Fruit fly (Drosophila melanogaster) whole organism, embryonic: ENCODE measurements around the gene Rilpl.

Experiments used
- Adf1 ChIP-seq: fragments of 200-800 bp; sonication (Bioruptor generic); IDR thresholded peaks from 2 replicates; pipeline ENCODE4 v1.3.6; 2022; ENCODE audit warnings: missing biosample characterization, missing genetic modification characterization
- B-H1 ChIP-seq: fragments of 200-800 bp; sonication (Bioruptor generic); IDR thresholded peaks from 3 replicates; pipeline ENCODE4 v1.3.6; 2022; ENCODE audit warnings: missing biosample characterization, missing genetic modification characterization
- Bgb ChIP-seq: fragments of 200-800 bp; sonication (Bioruptor generic); IDR thresholded peaks from 2 replicates; pipeline ENCODE4 v1.3.6; 2022; ENCODE audit warnings: missing biosample characterization, missing genetic modification characterization; ENCODE audit not compliant: partially characterized antibody
- CG10267 ChIP-seq: fragments of 200-800 bp; sonication (Bioruptor generic); optimal IDR thresholded peaks from 2 replicates; lab custom pipeline; 2018; ENCODE audit warnings: missing biosample characterization, mild to moderate bottlenecking, missing genetic modification characterization, moderate library complexity
- CG10366 ChIP-seq: fragments of 200-800 bp; sonication (Bioruptor generic); IDR thresholded peaks from 2 replicates; pipeline ENCODE4 v1.3.6; 2022; ENCODE audit warnings: missing biosample characterization, missing genetic modification characterization
- CG12071 ChIP-seq: fragments of 200-800 bp; sonication (Bioruptor generic); optimal IDR thresholded peaks from 3 replicates; lab custom pipeline; 2018; ENCODE audit warnings: missing biosample characterization, mild to moderate bottlenecking, missing genetic modification characterization
- CG13894 ChIP-seq: fragments of 200-800 bp; sonication (Bioruptor generic); optimal IDR thresholded peaks from 3 replicates; lab custom pipeline; 2018; ENCODE audit warnings: missing biosample characterization, mild to moderate bottlenecking, missing genetic modification characterization, moderate library complexity
- CG15479 ChIP-seq: fragments of 200-800 bp; sonication (Bioruptor generic); optimal IDR thresholded peaks from 3 replicates; lab custom pipeline; 2019; ENCODE audit warnings: missing biosample characterization, mild to moderate bottlenecking, missing genetic modification characterization, moderate library complexity
- CG15514 ChIP-seq: fragments of 200-800 bp; sonication (Bioruptor generic); optimal IDR thresholded peaks from 3 replicates; lab custom pipeline; 2017; ENCODE audit warnings: missing biosample characterization, missing genetic modification characterization, mild to moderate bottlenecking, moderate library complexity, missing genetic modification reagents
- CG17612 ChIP-seq: fragments of 200-800 bp; sonication (Bioruptor generic); IDR thresholded peaks from 2 replicates; pipeline ENCODE4 v1.3.6; 2022; ENCODE audit warnings: missing biosample characterization, missing genetic modification characterization
- CG1832 ChIP-seq: fragments of 200-800 bp; sonication (Bioruptor generic); optimal IDR thresholded peaks from 2 replicates; lab custom pipeline; 2017; ENCODE audit warnings: missing biosample characterization, mild to moderate bottlenecking, missing genetic modification characterization, inconsistent platforms
- CG3407 ChIP-seq: fragments of 200-800 bp; sonication (Bioruptor generic); optimal IDR thresholded peaks from 2 replicates; lab custom pipeline; 2018; ENCODE audit warnings: missing biosample characterization, mild to moderate bottlenecking, missing genetic modification characterization
- CG4424 ChIP-seq: fragments of 200-800 bp; sonication (Bioruptor generic); optimal IDR thresholded peaks from 3 replicates; lab custom pipeline; 2016; ENCODE audit warnings: missing biosample characterization, missing genetic modification characterization
- CG4730 ChIP-seq: fragments of 200-800 bp; sonication (Bioruptor generic); IDR thresholded peaks from 2 replicates; pipeline ENCODE4 v1.3.6; 2022; ENCODE audit warnings: missing biosample characterization, missing genetic modification characterization
- CG6175 ChIP-seq: fragments of 200-800 bp; sonication (Bioruptor generic); IDR thresholded peaks from 3 replicates; pipeline ENCODE4 v1.3.6; 2022; ENCODE audit warnings: missing biosample characterization, missing genetic modification characterization
- CG6813 ChIP-seq: fragments of 200-800 bp; sonication (Bioruptor generic); optimal IDR thresholded peaks from 2 replicates; lab custom pipeline; 2017; ENCODE audit warnings: missing biosample characterization, missing genetic modification characterization, mild to moderate bottlenecking, moderate library complexity, missing genetic modification reagents
- CG7786 ChIP-seq: fragments of 200-800 bp; sonication (Bioruptor generic); optimal IDR thresholded peaks from 2 replicates; lab custom pipeline; 2016; ENCODE audit warnings: missing biosample characterization, missing genetic modification characterization
- CG8089 ChIP-seq: fragments of 200-800 bp; sonication (Bioruptor generic); optimal IDR thresholded peaks from 3 replicates; lab custom pipeline; 2016; ENCODE audit warnings: missing biosample characterization, missing genetic modification characterization
- CHES-1-like ChIP-seq: fragments of 200-800 bp; sonication (Bioruptor generic); optimal IDR thresholded peaks from 2 replicates; lab custom pipeline; 2016; ENCODE audit warnings: missing biosample characterization, missing genetic modification characterization
- Dad ChIP-seq: fragments of 200-800 bp; sonication (Bioruptor generic); optimal IDR thresholded peaks from 3 replicates; lab custom pipeline; 2016; ENCODE audit warnings: missing biosample characterization, missing genetic modification characterization
- GATAe ChIP-seq: fragments of 200-800 bp; sonication (Bioruptor generic); conservative IDR thresholded peaks from 2 replicates; pipeline ENCODE4 v1.3.6; 2022; ENCODE audit warnings: missing biosample characterization, missing genetic modification characterization
- H15 ChIP-seq: fragments of 200-800 bp; sonication (Bioruptor generic); IDR thresholded peaks from 3 replicates; pipeline ENCODE4 v1.3.6; 2022; ENCODE audit warnings: missing biosample characterization, missing genetic modification characterization
- HmgD ChIP-seq: fragments of 200-800 bp; sonication (Bioruptor generic); optimal IDR thresholded peaks from 3 replicates; lab custom pipeline; 2016; ENCODE audit warnings: missing biosample characterization, missing genetic modification characterization
- Hr39 ChIP-seq: fragments of >200 bp; optimal IDR thresholded peaks from 2 replicates; lab custom pipeline; 2017
- MESR4 ChIP-seq: fragments of 200-800 bp; sonication (Bioruptor generic); optimal IDR thresholded peaks from 2 replicates; lab custom pipeline; 2018; ENCODE audit warnings: missing biosample characterization, mild to moderate bottlenecking, missing genetic modification characterization, moderate library complexity
- MTF-1 ChIP-seq: fragments of 200-800 bp; sonication (Bioruptor generic); optimal IDR thresholded peaks from 2 replicates; lab custom pipeline; 2018; ENCODE audit warnings: missing biosample characterization, mild to moderate bottlenecking, missing genetic modification characterization, borderline replicate concordance
- NK7.1 ChIP-seq: fragments of 200-800 bp; sonication (Bioruptor generic); optimal IDR thresholded peaks from 3 replicates; lab custom pipeline; 2016; ENCODE audit warnings: missing biosample characterization, missing genetic modification characterization
- Nf-YB ChIP-seq: fragments of 200-800 bp; sonication (Bioruptor generic); optimal IDR thresholded peaks from 3 replicates; lab custom pipeline; 2019; ENCODE audit warnings: missing biosample characterization, mild to moderate bottlenecking, missing genetic modification characterization, moderate library complexity
- Pdp1 ChIP-seq, 2 experiments: fragments of 200-800 bp; sonication (Bioruptor generic); optimal IDR thresholded peaks; 3 replicates each; lab custom pipeline; 2016; ENCODE audit warnings: missing biosample characterization in 2 of 2, missing genetic modification characterization in 2 of 2, mild to moderate bottlenecking in 1 of 2, moderate library complexity in 1 of 2
- Stat92E ChIP-seq, 3 experiments: fragments of >200 bp in 2 of 3; fragments of 200-800 bp in 1 of 3; sonication (Bioruptor generic) in 1 of 3; optimal IDR thresholded peaks; 2 replicates each; lab custom pipeline; 2017 to 2019; ENCODE audit warnings: missing biosample characterization in 3 of 3, missing genetic modification characterization in 3 of 3, mild to moderate bottlenecking in 1 of 3, moderate library complexity in 1 of 3
- YL-1 ChIP-seq: fragments of 200-800 bp; sonication (Bioruptor generic); optimal IDR thresholded peaks from 3 replicates; lab custom pipeline; 2017; ENCODE audit warnings: missing biosample characterization, mild to moderate bottlenecking, missing genetic modification characterization
- ase ChIP-seq: fragments of 200-800 bp; sonication (Bioruptor generic); IDR thresholded peaks from 3 replicates; pipeline ENCODE4 v1.3.6; 2022; ENCODE audit warnings: missing biosample characterization, missing genetic modification characterization
- cas ChIP-seq: fragments of 200-800 bp; sonication (Bioruptor generic); IDR thresholded peaks from 2 replicates; pipeline ENCODE4 v1.3.6; 2022; ENCODE audit warnings: missing biosample characterization, missing genetic modification characterization
- crc ChIP-seq: fragments of 200-800 bp; sonication (Bioruptor generic); optimal IDR thresholded peaks from 2 replicates; lab custom pipeline; 2016; ENCODE audit warnings: missing biosample characterization, missing genetic modification characterization
- cwo ChIP-seq: fragments of 200-800 bp; sonication (Bioruptor generic); optimal IDR thresholded peaks from 3 replicates; lab custom pipeline; 2017; ENCODE audit warnings: missing biosample characterization, missing genetic modification characterization, mild to moderate bottlenecking, moderate library complexity, missing genetic modification reagents
- dan ChIP-seq: fragments of 200-800 bp; sonication (Bioruptor generic); IDR thresholded peaks from 2 replicates; pipeline ENCODE4 v1.3.6; 2022; ENCODE audit warnings: missing biosample characterization, missing genetic modification characterization
- dimm ChIP-seq: fragments of 200-800 bp; sonication (Bioruptor generic); IDR thresholded peaks from 2 replicates; pipeline ENCODE4 v1.3.6; 2022; ENCODE audit warnings: missing biosample characterization, missing genetic modification characterization
- emc ChIP-seq: fragments of 200-800 bp; sonication (Bioruptor generic); optimal IDR thresholded peaks from 2 replicates; lab custom pipeline; 2016; ENCODE audit warnings: missing biosample characterization, missing genetic modification characterization
- esg ChIP-seq: fragments of 200-800 bp; sonication (Bioruptor generic); conservative IDR thresholded peaks from 2 replicates; pipeline ENCODE4 v1.3.6; 2022; ENCODE audit warnings: missing biosample characterization, missing genetic modification characterization
- exex ChIP-seq: fragments of 200-800 bp; sonication (Bioruptor generic); optimal IDR thresholded peaks from 4 replicates; lab custom pipeline; 2018; ENCODE audit warnings: missing biosample characterization, mild to moderate bottlenecking, missing genetic modification characterization, moderate library complexity
- maf-S ChIP-seq: fragments of 200-800 bp; sonication (Bioruptor generic); optimal IDR thresholded peaks from 2 replicates; lab custom pipeline; 2016; ENCODE audit warnings: missing biosample characterization, missing genetic modification characterization
- pb ChIP-seq: fragments of 200-800 bp; sonication (Bioruptor generic); optimal IDR thresholded peaks from 3 replicates; lab custom pipeline; 2016; ENCODE audit warnings: missing biosample characterization, missing genetic modification characterization
- pfk ChIP-seq: fragments of 200-800 bp; sonication (Bioruptor generic); optimal IDR thresholded peaks from 2 replicates; lab custom pipeline; 2018; ENCODE audit warnings: missing biosample characterization, mild to moderate bottlenecking, missing genetic modification characterization, moderate library complexity
- repo ChIP-seq: fragments of 200-800 bp; sonication (Bioruptor generic); optimal IDR thresholded peaks from 2 replicates; lab custom pipeline; 2016; ENCODE audit warnings: missing biosample characterization, missing genetic modification characterization
- tgo ChIP-seq: fragments of 200-800 bp; sonication (Bioruptor generic); IDR thresholded peaks from 3 replicates; pipeline ENCODE4 v1.3.6; 2022; ENCODE audit warnings: missing biosample characterization, missing genetic modification characterization
- tup ChIP-seq: fragments of 200-800 bp; sonication (Bioruptor generic); optimal IDR thresholded peaks from 2 replicates; lab custom pipeline; 2016; ENCODE audit warnings: missing biosample characterization, mild to moderate bottlenecking, missing genetic modification characterization, moderate library complexity
- zfh2 ChIP-seq: fragments of 200-800 bp; sonication (Bioruptor generic); optimal IDR thresholded peaks from 2 replicates; lab custom pipeline; 2016; ENCODE audit warnings: missing biosample characterization, missing genetic modification characterization

Gene Rilpl

dm6 chrX:1397649-1398454, 5.0 kb downstream of the Rilpl start (continued):
- TF ChIP-seq GATAe (GFP tag; lab: Robert Waterston, UW), result no peak
- peak in 1 of 2 experiments; percentile 64 for TF ChIP-seq Pdp1 (GFP tag; optimal IDR thresholded peaks at IDR 0.05; lab: Kevin White, UChicago)
- no peak for TF ChIP-seq Hr39
- TF ChIP-seq CG15514 (GFP tag; lab: Kevin White, UChicago), result peak; percentile 35
- TF ChIP-seq cwo (GFP tag; lab: Kevin White, UChicago), result peak; percentile 82

- TF ChIP-seq emc (GFP tag; lab: Kevin White, UChicago) (no peak), tup (GFP tag; lab: Kevin White, UChicago) (no peak), ase (GFP tag; lab: Robert Waterston, UW) (no peak; the same call in 1 of the 3 replicates), CG10267 (peak; percentile 7), CG6175 (GFP tag; lab: Robert Waterston, UW) (no peak), pfk (GFP tag; lab: Kevin White, UChicago) (no peak), CG3407 (no peak), CG1832 (GFP tag; lab: Kevin White, UChicago) (no peak), esg (GFP tag; lab: Robert Waterston, UW) (peak; percentile 77), CG4730 (GFP tag; lab: Robert Waterston, UW) (peak; percentile 40; the same call in 1 of the 2 replicates), Stat92E (GFP tag; optimal IDR thresholded peaks at IDR 0.05; lab: Kevin White, UChicago) (no peak), Dad (GFP tag; lab: Kevin White, UChicago) (peak; percentile 40), tgo (peak; percentile 72), CG6813 (peak; percentile 45), CG8089 (GFP tag; lab: Kevin White, UChicago) (peak; percentile 41), exex (no peak), HmgD (GFP tag; lab: Kevin White, UChicago) (no peak), crc (GFP tag; lab: Kevin White, UChicago) (no peak), MESR4 (GFP tag; lab: Kevin White, UChicago) (no peak), maf-S (GFP tag; lab: Kevin White, UChicago) (peak; percentile 30), CG12071 (GFP tag; lab: Kevin White, UChicago) (peak; percentile 36), CG7786 (GFP tag; lab: Kevin White, UChicago) (peak; percentile 65), pb (GFP tag; lab: Kevin White, UChicago) (no peak), CG17612 (GFP tag; lab: Robert Waterston, UW) (0 out of 2 replicates have a peak, but pooled peaks have one; percentile 28), NK7.1 (no peak), zfh2 (peak; percentile 38), YL-1 (GFP tag; lab: Kevin White, UChicago) (no peak), H15 (GFP tag; lab: Robert Waterston, UW) (peak; percentile 52; the same call in 1 of the 3 replicates), CHES-1-like (GFP tag; lab: Kevin White, UChicago) (no peak), cas (no peak), B-H1 (GFP tag; lab: Robert Waterston, UW) (no peak; the same call in 2 of the 3 replicates), CG15479 (GFP tag; lab: Kevin White, UChicago) (no peak), dan (GFP tag; lab: Robert Waterston, UW) (peak; percentile 50; the same call in 1 of the 2 replicates), repo (GFP tag; lab: Kevin White, UChicago) (no peak), dimm (no peak), Adf1 (no peak), Nf-YB (GFP tag; lab: Kevin White, UChicago) (no peak), MTF-1 (GFP tag; lab: Kevin White, UChicago) (no peak), CG4424 (GFP tag; lab: Kevin White, UChicago) (peak; percentile 37), Bgb (no peak), CG10366 (GFP tag; lab: Robert Waterston, UW) (peak; percentile 55), CG13894 (tag; lab: Kevin White, UChicago) (no peak)
Measured at dm6 chrX:1398455-1399055, 5.7 kb downstream of the Rilpl start.
